Worm (Caenorhabditis elegans): Measurements from ENCODE around the gene cfp-1.

DNA sequence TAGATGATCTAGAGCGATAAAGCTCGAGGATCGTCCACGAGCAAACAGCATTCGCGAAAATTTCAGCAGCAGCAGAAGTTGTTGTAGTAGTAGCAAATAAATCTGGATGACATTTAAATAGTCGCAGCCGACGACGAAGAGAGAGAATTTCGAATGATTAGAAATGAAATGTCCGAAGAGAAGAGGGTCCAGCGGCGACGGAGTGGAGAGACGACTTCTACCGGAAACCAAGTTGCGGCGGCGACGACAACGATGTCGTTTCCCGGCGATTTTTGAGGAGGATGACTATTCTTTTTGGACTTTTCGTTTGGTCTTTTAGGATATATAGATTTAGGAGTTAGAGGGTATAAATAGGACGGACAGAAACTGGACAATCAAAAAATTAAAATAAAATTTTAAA, 10.8 kb upstream of the cfp-1 start:
- TF ChIP-seq dpl-1 (GFP tag; optimal IDR thresholded peaks at IDR 0.05) (no peak), ama-1 (optimal IDR thresholded peaks at IDR 0.05) (no peak), nhr-28 (tag; optimal IDR thresholded peaks at IDR 0.05) (no peak), unc-62 (GFP tag; optimal IDR thresholded peaks at IDR 0.05) (no peak), rnt-1 (tag; optimal IDR thresholded peaks at IDR 0.05) (no peak), ztf-11 (tag; optimal IDR thresholded peaks at IDR 0.05) (no peak), efl-3 (GFP tag; optimal IDR thresholded peaks at IDR 0.05) (no peak), irx-1 (tag; optimal IDR thresholded peaks at IDR 0.05) (no peak), lin-35 (GFP tag; optimal IDR thresholded peaks at IDR 0.05) (no peak), aha-1 (tag; optimal IDR thresholded peaks at IDR 0.05) (no peak), lin-13 (GFP tag; optimal IDR thresholded peaks at IDR 0.05) (no peak), snpc-4 (tag; optimal IDR thresholded peaks at IDR 0.05) (no peak), mdl-1 (tag; optimal IDR thresholded peaks at IDR 0.05) (no peak)
